Worm (Caenorhabditis elegans) whole organism, L4 larva: Measurements from ENCODE around the gene K08H2.7.

Experiments used
- F44E2.7 ChIP-seq: fragments of 200-800 bp; sonication (Bioruptor generic); IDR thresholded peaks from 2 replicates; pipeline ENCODE4 v2.1.2; 2022; ENCODE audit warnings: missing genetic modification characterization, missing compliant biosample characterization
- F49E8.2 ChIP-seq: sonication (generic microtip); optimal IDR thresholded peaks from 2 replicates; lab custom pipeline; 2016; ENCODE audit warnings: missing compliant biosample characterization, mild to moderate bottlenecking, missing genetic modification characterization, borderline replicate concordance
- T20F7.1 ChIP-seq: fragments of 200-800 bp; sonication (Bioruptor generic); optimal IDR thresholded peaks from 2 replicates; lab custom pipeline; 2018; ENCODE audit warnings: mild to moderate bottlenecking, missing genetic modification characterization, missing compliant biosample characterization
- Y105C5A.15 ChIP-seq: fragments of 200-800 bp; sonication (Bioruptor generic); IDR thresholded peaks from 2 replicates; pipeline ENCODE4 v1.3.6; 2022; ENCODE audit warnings: missing genetic modification characterization, missing compliant biosample characterization
- Y75B8A.6 ChIP-seq: fragments of 200-800 bp; sonication (Bioruptor generic); IDR thresholded peaks from 2 replicates; pipeline ENCODE4 v1.3.6; 2022; ENCODE audit warnings: missing genetic modification reagents, missing genetic modification characterization, missing compliant biosample characterization
- ZK337.2 ChIP-seq: fragments of 200-800 bp; sonication (Bioruptor generic); IDR thresholded peaks from 2 replicates; pipeline ENCODE4 v1.3.6; 2022; ENCODE audit warnings: missing genetic modification reagents, missing genetic modification characterization, missing compliant biosample characterization
- aly-2 ChIP-seq: sonication (generic microtip); optimal IDR thresholded peaks from 2 replicates; lab custom pipeline; 2018; ENCODE audit warnings: missing biosample characterization, missing genetic modification characterization
- ceh-28 ChIP-seq: fragments of 150-350 bp; optimal IDR thresholded peaks from 2 replicates; lab custom pipeline; 2014; ENCODE audit warnings: missing biosample characterization, missing genetic modification reagents, missing genetic modification characterization
- ceh-44 ChIP-seq: fragments of 200-800 bp; sonication (Bioruptor generic); IDR thresholded peaks from 2 replicates; pipeline ENCODE4 v1.3.6; 2022; ENCODE audit warnings: missing genetic modification reagents, missing genetic modification characterization, missing compliant biosample characterization
- ceh-62 ChIP-seq: sonication (generic microtip); optimal IDR thresholded peaks from 2 replicates; lab custom pipeline; 2017; ENCODE audit warnings: missing biosample characterization, missing genetic modification characterization
- cey-2 ChIP-seq: sonication (generic microtip); optimal IDR thresholded peaks from 3 replicates; lab custom pipeline; 2017; ENCODE audit warnings: missing genetic modification characterization, mild to moderate bottlenecking, missing compliant biosample characterization, antibody characterized with exemption, borderline replicate concordance; ENCODE audit not compliant: insufficient read depth
- ctbp-1 ChIP-seq: fragments of 200-800 bp; sonication (Bioruptor generic); IDR thresholded peaks from 2 replicates; pipeline ENCODE4 v1.3.6; 2022; ENCODE audit warnings: missing genetic modification reagents, missing genetic modification characterization, missing compliant biosample characterization
- daf-12 ChIP-seq: fragments of 150-350 bp; optimal IDR thresholded peaks from 2 replicates; lab custom pipeline; 2014; ENCODE audit warnings: missing biosample characterization, missing genetic modification reagents, missing genetic modification characterization
- daf-19 ChIP-seq: fragments of 200-800 bp; sonication (Bioruptor generic); conservative IDR thresholded peaks from 2 replicates; pipeline ENCODE4 v1.3.6; 2022; ENCODE audit warnings: missing genetic modification characterization, missing compliant biosample characterization
- dmd-6 ChIP-seq: fragments of 200-800 bp; sonication (Bioruptor generic); IDR thresholded peaks from 2 replicates; pipeline ENCODE4 v1.3.6; 2022; ENCODE audit warnings: missing genetic modification reagents, missing genetic modification characterization, missing compliant biosample characterization
- dmd-8 ChIP-seq: fragments of 200-800 bp; sonication (Bioruptor generic); IDR thresholded peaks from 2 replicates; pipeline ENCODE4 v1.3.6; 2022; ENCODE audit warnings: missing genetic modification characterization, missing compliant biosample characterization
- dpl-1 ChIP-seq: fragments of 150-350 bp; optimal IDR thresholded peaks from 2 replicates; lab custom pipeline; 2014; ENCODE audit warnings: missing biosample characterization, missing genetic modification reagents, missing genetic modification characterization
- duxl-1 ChIP-seq: sonication (generic microtip); optimal IDR thresholded peaks from 2 replicates; lab custom pipeline; 2016; ENCODE audit warnings: mild to moderate bottlenecking, missing genetic modification characterization, moderate library complexity, missing compliant biosample characterization; ENCODE audit not compliant: poor library complexity
- egl-43 ChIP-seq: fragments of 200-800 bp; sonication (Bioruptor generic); IDR thresholded peaks from 2 replicates; pipeline ENCODE4 v1.3.6; 2022; ENCODE audit warnings: missing genetic modification reagents, missing genetic modification characterization, missing compliant biosample characterization
- fkh-10 ChIP-seq: fragments of 150-350 bp; optimal IDR thresholded peaks from 2 replicates; lab custom pipeline; 2014; ENCODE audit warnings: missing biosample characterization, missing genetic modification reagents, missing genetic modification characterization
- gei-8 ChIP-seq: fragments of 200-800 bp; sonication (Bioruptor generic); optimal IDR thresholded peaks from 2 replicates; lab custom pipeline; 2018; ENCODE audit warnings: mild to moderate bottlenecking, missing genetic modification characterization, missing compliant biosample characterization
- hlh-11 ChIP-seq: fragments of 200-800 bp; sonication (Bioruptor generic); optimal IDR thresholded peaks from 2 replicates; lab custom pipeline; 2018; ENCODE audit warnings: mild to moderate bottlenecking, missing genetic modification characterization, missing compliant biosample characterization
- hlh-30 ChIP-seq: sonication (generic microtip); optimal IDR thresholded peaks from 2 replicates; lab custom pipeline; 2017; ENCODE audit warnings: antibody characterized with exemption, mild to moderate bottlenecking, missing genetic modification characterization, missing compliant biosample characterization; ENCODE audit not compliant: insufficient read depth
- hmg-1.1 ChIP-seq: fragments of 200-800 bp; sonication (Bioruptor generic); IDR thresholded peaks from 2 replicates; pipeline ENCODE4 v1.3.6; 2022; ENCODE audit warnings: missing genetic modification reagents, missing genetic modification characterization, missing compliant biosample characterization
- lin-1 ChIP-seq: fragments of 200-800 bp; sonication (Bioruptor generic); IDR thresholded peaks from 2 replicates; pipeline ENCODE4 v1.3.6; 2022; ENCODE audit warnings: missing genetic modification reagents, missing genetic modification characterization, missing compliant biosample characterization
- lin-15B ChIP-seq: fragments of 150-350 bp; sonication (generic microtip); optimal IDR thresholded peaks from 3 replicates; lab custom pipeline; 2014; ENCODE audit warnings: missing biosample characterization, missing genetic modification characterization
- lin-29 ChIP-seq: fragments of 200-800 bp; sonication (Bioruptor generic); IDR thresholded peaks from 2 replicates; pipeline ENCODE4 v1.3.6; 2022; ENCODE audit warnings: missing genetic modification reagents, missing genetic modification characterization, missing compliant biosample characterization
- mdl-1 ChIP-seq, 2 experiments: fragments of 150-350 bp in 1 of 2; sonication (generic microtip) in 1 of 2; optimal IDR thresholded peaks; 2 replicates each; lab custom pipeline; 2014 to 2017; ENCODE audit warnings: missing biosample characterization in 2 of 2, missing genetic modification characterization in 2 of 2
- nhr-11 ChIP-seq: fragments of 150-350 bp; optimal IDR thresholded peaks from 2 replicates; lab custom pipeline; 2014; ENCODE audit warnings: missing biosample characterization, missing genetic modification characterization
- nhr-111 ChIP-seq: fragments of 200-800 bp; sonication (Bioruptor generic); optimal IDR thresholded peaks from 2 replicates; lab custom pipeline; 2018; ENCODE audit warnings: mild to moderate bottlenecking, missing genetic modification characterization, missing compliant biosample characterization
- nhr-237 ChIP-seq: sonication (generic microtip); optimal IDR thresholded peaks from 2 replicates; lab custom pipeline; 2017; ENCODE audit warnings: missing biosample characterization, missing genetic modification characterization
- nhr-25 ChIP-seq: sonication (generic microtip); optimal IDR thresholded peaks from 2 replicates; lab custom pipeline; 2017; ENCODE audit warnings: missing genetic modification characterization, mild to moderate bottlenecking, missing compliant biosample characterization, antibody characterized with exemption, moderate library complexity, borderline replicate concordance; ENCODE audit not compliant: insufficient read depth
- nhr-42 ChIP-seq: fragments of 200-800 bp; sonication (Bioruptor generic); IDR thresholded peaks from 2 replicates; pipeline ENCODE4 v1.3.6; 2022; ENCODE audit warnings: missing genetic modification characterization, missing compliant biosample characterization
- nhr-6 ChIP-seq: fragments of 150-350 bp; optimal IDR thresholded peaks from 2 replicates; lab custom pipeline; 2014; ENCODE audit warnings: missing biosample characterization, missing genetic modification characterization
- nhr-76 ChIP-seq: fragments of 150-350 bp; optimal IDR thresholded peaks from 2 replicates; lab custom pipeline; 2014; ENCODE audit warnings: missing biosample characterization, missing genetic modification characterization
- nhr-77 ChIP-seq: fragments of 150-350 bp; optimal IDR thresholded peaks from 2 replicates; lab custom pipeline; 2014; ENCODE audit warnings: missing biosample characterization, missing genetic modification characterization
- pqm-1 ChIP-seq: sonication (generic microtip); optimal IDR thresholded peaks from 2 replicates; lab custom pipeline; 2017; ENCODE audit warnings: missing biosample characterization, missing genetic modification characterization
- snpc-4 ChIP-seq: fragments of 150-350 bp; optimal IDR thresholded peaks from 2 replicates; lab custom pipeline; 2014; ENCODE audit warnings: missing biosample characterization, missing genetic modification characterization
- spr-3 ChIP-seq: fragments of 200-800 bp; sonication (Bioruptor generic); optimal IDR thresholded peaks from 2 replicates; lab custom pipeline; 2018; ENCODE audit warnings: mild to moderate bottlenecking, missing genetic modification characterization, missing compliant biosample characterization
- tag-97 ChIP-seq: fragments of 200-800 bp; sonication (Bioruptor generic); IDR thresholded peaks from 2 replicates; pipeline ENCODE4 v1.3.6; 2022; ENCODE audit warnings: missing genetic modification characterization, missing compliant biosample characterization
- unc-130 ChIP-seq: sonication (generic microtip); optimal IDR thresholded peaks from 2 replicates; lab custom pipeline; 2016; ENCODE audit warnings: missing genetic modification reagents, missing genetic modification characterization, missing compliant biosample characterization
- zfp-2 ChIP-seq: sonication (generic microtip); optimal IDR thresholded peaks from 2 replicates; lab custom pipeline; 2016; ENCODE audit warnings: mild to moderate bottlenecking, missing genetic modification characterization, missing compliant biosample characterization
- zip-2 ChIP-seq: fragments of 150-350 bp; optimal IDR thresholded peaks from 2 replicates; lab custom pipeline; 2014; ENCODE audit warnings: missing biosample characterization, missing genetic modification characterization

Gene K08H2.7

DNA sequence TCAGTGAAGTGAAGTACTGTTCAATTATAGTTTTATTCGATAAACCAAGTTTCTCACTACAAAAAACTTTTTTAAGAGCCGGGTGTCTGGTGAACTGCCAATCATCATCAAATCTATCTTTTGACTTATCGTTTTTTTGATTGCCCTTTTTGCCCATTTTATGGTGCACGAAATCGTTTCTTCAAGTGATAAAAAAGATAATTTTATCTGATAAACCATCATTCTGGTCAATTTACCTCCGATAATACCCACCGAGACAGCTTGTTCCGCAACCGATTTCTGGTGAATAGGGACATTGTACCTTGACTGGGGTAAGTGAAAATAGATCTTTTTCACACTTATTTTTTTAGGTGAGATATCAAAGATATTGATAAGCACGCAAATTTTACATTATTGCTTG is 9.3 kb upstream of the K08H2.7 start, which contains the start of gene K08H2.10 (continued):
- no peak for TF ChIP-seq cey-2 (tag; lab: Kevin White, UChicago)
- peak; percentile 88 for TF ChIP-seq pqm-1
- no peak for TF ChIP-seq zip-2 (tag; lab: Kevin White, UChicago)
- no peak for TF ChIP-seq tag-97 (GFP tag; lab: Robert Waterston, UW)
- TF ChIP-seq nhr-6 = no peak
- no peak for TF ChIP-seq ceh-44 (GFP tag; lab: Robert Waterston, UW)
- no peak for TF ChIP-seq snpc-4 (tag; lab: Kevin White, UChicago)
- TF ChIP-seq F49E8.2 (tag; lab: Kevin White, UChicago) = no peak
- no peak for TF ChIP-seq ctbp-1
- TF ChIP-seq hlh-30 (tag; lab: Kevin White, UChicago) = no peak
- no peak for TF ChIP-seq nhr-237 (tag; lab: Kevin White, UChicago)
- TF ChIP-seq lin-29 (GFP tag; lab: Robert Waterston, UW) = no peak
- no peak for TF ChIP-seq nhr-111 (GFP tag; lab: Kevin White, UChicago)
- no peak for TF ChIP-seq dpl-1 (GFP tag; lab: Kevin White, UChicago)
- TF ChIP-seq ceh-28 (tag; lab: Kevin White, UChicago) = no peak
- no peak for TF ChIP-seq F44E2.7 (GFP tag; lab: Robert Waterston, UW)
- TF ChIP-seq dmd-6 = peak; percentile 94
- TF ChIP-seq Y105C5A.15 = no peak
- TF ChIP-seq fkh-10 = no peak
- TF ChIP-seq nhr-76 (tag; lab: Kevin White, UChicago) = no peak
- TF ChIP-seq zfp-2 (tag; lab: Kevin White, UChicago) = no peak
- 0 out of 2 replicates have a peak, but pooled peaks have one; percentile 16 for TF ChIP-seq hmg-1.1 (GFP tag; lab: Robert Waterston, UW)
- no peak for TF ChIP-seq lin-15B
- TF ChIP-seq mdl-1 (tag; optimal IDR thresholded peaks at IDR 0.05; lab: Kevin White, UChicago) = no peak
- no peak for TF ChIP-seq gei-8 (GFP tag; lab: Kevin White, UChicago)
- no peak for TF ChIP-seq aly-2
- TF ChIP-seq spr-3 (GFP tag; lab: Kevin White, UChicago) = no peak
- TF ChIP-seq nhr-42 = no peak
- TF ChIP-seq egl-43 (GFP tag; lab: Robert Waterston, UW) = no peak
- TF ChIP-seq unc-130 (GFP tag; lab: Kevin White, UChicago) = no peak
- TF ChIP-seq duxl-1 (tag; lab: Kevin White, UChicago) = no peak
- TF ChIP-seq daf-12 (tag; lab: Kevin White, UChicago) = no peak
- peak; percentile 81 for TF ChIP-seq hlh-11 (tag; lab: Kevin White, UChicago)
- no peak for TF ChIP-seq ZK337.2 (GFP tag; lab: Robert Waterston, UW)
- TF ChIP-seq ceh-62 (tag; lab: Kevin White, UChicago) = no peak
- no peak for TF ChIP-seq daf-19 (GFP tag; lab: Robert Waterston, UW)
- peak; percentile 35 for TF ChIP-seq nhr-77
- no peak for TF ChIP-seq nhr-11 (tag; lab: Kevin White, UChicago)
- no peak for TF ChIP-seq dmd-8 (GFP tag; lab: Robert Waterston, UW)
- no peak for TF ChIP-seq nhr-25
- TF ChIP-seq Y75B8A.6 (GFP tag; lab: Robert Waterston, UW) = no peak
- no peak for TF ChIP-seq T20F7.1 (GFP tag; lab: Kevin White, UChicago)
- 0 out of 2 replicates have a peak, but pooled peaks have one; percentile 31 for TF ChIP-seq lin-1 (GFP tag; lab: Robert Waterston, UW)
